Fruit fly (Drosophila melanogaster) whole organism, embryonic: ENCODE data around the gene CG31816.

Experiments used
- CG11398 ChIP-seq: fragments of 200-800 bp; sonication (Bioruptor generic); optimal IDR thresholded peaks from 2 replicates; lab custom pipeline; 2016; ENCODE audit warnings: missing biosample characterization, missing genetic modification characterization
- CG11560 ChIP-seq: fragments of 200-800 bp; sonication (Bioruptor generic); IDR thresholded peaks from 3 replicates; pipeline ENCODE4 v1.3.6; 2022; ENCODE audit warnings: missing biosample characterization, missing genetic modification characterization
- CG11723 ChIP-seq: fragments of 200-800 bp; sonication (Bioruptor generic); optimal IDR thresholded peaks from 2 replicates; lab custom pipeline; 2017; ENCODE audit warnings: missing biosample characterization, mild to moderate bottlenecking, missing genetic modification characterization
- CG12071 ChIP-seq: fragments of 200-800 bp; sonication (Bioruptor generic); optimal IDR thresholded peaks from 3 replicates; lab custom pipeline; 2018; ENCODE audit warnings: missing biosample characterization, mild to moderate bottlenecking, missing genetic modification characterization
- CG1233 ChIP-seq: fragments of 200-800 bp; sonication (Bioruptor generic); optimal IDR thresholded peaks from 4 replicates; lab custom pipeline; 2018; ENCODE audit warnings: missing biosample characterization, mild to moderate bottlenecking, missing genetic modification characterization
- CG18011 ChIP-seq: fragments of 200-800 bp; sonication (Bioruptor generic); optimal IDR thresholded peaks from 2 replicates; lab custom pipeline; 2017; ENCODE audit warnings: missing biosample characterization, missing genetic modification characterization, mild to moderate bottlenecking, moderate library complexity, missing genotype
- CG18599 ChIP-seq: fragments of 200-800 bp; sonication (Bioruptor generic); optimal IDR thresholded peaks from 3 replicates; lab custom pipeline; 2017; ENCODE audit warnings: missing biosample characterization, missing genetic modification characterization, mild to moderate bottlenecking, moderate library complexity, missing genetic modification reagents
- CG3407 ChIP-seq: fragments of 200-800 bp; sonication (Bioruptor generic); optimal IDR thresholded peaks from 2 replicates; lab custom pipeline; 2018; ENCODE audit warnings: missing biosample characterization, mild to moderate bottlenecking, missing genetic modification characterization
- CG3838 ChIP-seq: fragments of 200-800 bp; sonication (Bioruptor generic); optimal IDR thresholded peaks from 3 replicates; lab custom pipeline; 2016; ENCODE audit warnings: missing biosample characterization, missing genetic modification characterization
- CG4854 ChIP-seq: fragments of 200-800 bp; sonication (Bioruptor generic); optimal IDR thresholded peaks from 2 replicates; lab custom pipeline; 2016; ENCODE audit warnings: missing biosample characterization, missing genetic modification characterization, inconsistent platforms
- CG5245 ChIP-seq: fragments of 200-800 bp; sonication (Bioruptor generic); optimal IDR thresholded peaks from 3 replicates; lab custom pipeline; 2016; ENCODE audit warnings: missing biosample characterization, missing genetic modification characterization
- CG6175 ChIP-seq: fragments of 200-800 bp; sonication (Bioruptor generic); IDR thresholded peaks from 3 replicates; pipeline ENCODE4 v1.3.6; 2022; ENCODE audit warnings: missing biosample characterization, missing genetic modification characterization
- CG6683 ChIP-seq: fragments of 200-800 bp; sonication (Bioruptor generic); optimal IDR thresholded peaks from 2 replicates; lab custom pipeline; 2017; ENCODE audit warnings: missing biosample characterization, mild to moderate bottlenecking, missing genetic modification characterization, missing genetic modification reagents
- CG6765 ChIP-seq: fragments of 200-800 bp; sonication (Bioruptor generic); optimal IDR thresholded peaks from 3 replicates; lab custom pipeline; 2017; ENCODE audit warnings: missing biosample characterization, mild to moderate bottlenecking, missing genetic modification characterization
- CG7556 ChIP-seq: fragments of 200-800 bp; sonication (Bioruptor generic); optimal IDR thresholded peaks from 2 replicates; lab custom pipeline; 2017; ENCODE audit warnings: missing biosample characterization, mild to moderate bottlenecking, missing genetic modification characterization
- CG8089 ChIP-seq: fragments of 200-800 bp; sonication (Bioruptor generic); optimal IDR thresholded peaks from 3 replicates; lab custom pipeline; 2016; ENCODE audit warnings: missing biosample characterization, missing genetic modification characterization
- CG8290 ChIP-seq, 3 experiments: fragments of 200-800 bp; sonication (Bioruptor generic); optimal IDR thresholded peaks; 2 replicates each; lab custom pipeline; 2016 to 2019; ENCODE audit warnings: missing biosample characterization in 3 of 3, missing genetic modification characterization in 3 of 3, mild to moderate bottlenecking in 2 of 3, moderate library complexity in 1 of 3
- CG9817 ChIP-seq: fragments of 200-800 bp; sonication (Bioruptor generic); optimal IDR thresholded peaks from 2 replicates; lab custom pipeline; 2018; ENCODE audit warnings: missing biosample characterization, mild to moderate bottlenecking, missing genetic modification characterization, moderate library complexity
- Dbx ChIP-seq: fragments of 200-800 bp; sonication (Bioruptor generic); IDR thresholded peaks from 3 replicates; pipeline ENCODE4 v1.3.6; 2022; ENCODE audit warnings: missing biosample characterization, missing genetic modification characterization
- Doc3 ChIP-seq: fragments of 200-800 bp; sonication (Bioruptor generic); IDR thresholded peaks from 3 replicates; pipeline ENCODE4 v1.3.6; 2022; ENCODE audit warnings: missing biosample characterization, missing genetic modification characterization; ENCODE audit not compliant: partially characterized antibody
- E2f1 ChIP-seq: fragments of 200-800 bp; sonication (Bioruptor generic); IDR thresholded peaks from 2 replicates; pipeline ENCODE4 v1.3.6; 2022; ENCODE audit warnings: missing biosample characterization, missing genetic modification characterization
- E2f2 ChIP-seq: fragments of 200-800 bp; sonication (Bioruptor generic); IDR thresholded peaks from 2 replicates; pipeline ENCODE4 v1.3.6; 2022; ENCODE audit warnings: missing biosample characterization, missing genetic modification characterization
- Nf-YB ChIP-seq: fragments of 200-800 bp; sonication (Bioruptor generic); optimal IDR thresholded peaks from 3 replicates; lab custom pipeline; 2019; ENCODE audit warnings: missing biosample characterization, mild to moderate bottlenecking, missing genetic modification characterization, moderate library complexity
- Nf-YC ChIP-seq: fragments of 200-800 bp; optimal IDR thresholded peaks from 3 replicates; lab custom pipeline; 2019; ENCODE audit warnings: missing biosample characterization, mild to moderate bottlenecking, missing genetic modification characterization, moderate library complexity
- Oli ChIP-seq: fragments of 200-800 bp; sonication (Bioruptor generic); optimal IDR thresholded peaks from 2 replicates; lab custom pipeline; 2018; ENCODE audit warnings: missing biosample characterization, mild to moderate bottlenecking, missing genetic modification characterization, moderate library complexity
- Poxn ChIP-seq: fragments of 200-800 bp; sonication (Bioruptor generic); IDR thresholded peaks from 2 replicates; pipeline ENCODE4 v1.3.6; 2022; ENCODE audit warnings: missing biosample characterization, missing genetic modification characterization
- Sin3A ChIP-seq: fragments of >200 bp; optimal IDR thresholded peaks from 2 replicates; lab custom pipeline; 2018
- Sox100B ChIP-seq: fragments of 200-800 bp; sonication (Bioruptor generic); optimal IDR thresholded peaks from 3 replicates; lab custom pipeline; 2018; ENCODE audit warnings: missing biosample characterization, mild to moderate bottlenecking, missing genetic modification characterization
- bcd ChIP-seq: fragments of 200-800 bp; sonication (Bioruptor generic); optimal IDR thresholded peaks from 2 replicates; lab custom pipeline; 2017; ENCODE audit warnings: missing biosample characterization, mild to moderate bottlenecking, missing genetic modification characterization
- cas ChIP-seq: fragments of 200-800 bp; sonication (Bioruptor generic); IDR thresholded peaks from 2 replicates; pipeline ENCODE4 v1.3.6; 2022; ENCODE audit warnings: missing biosample characterization, missing genetic modification characterization
- disco-r ChIP-seq: fragments of 200-800 bp; sonication (Bioruptor generic); optimal IDR thresholded peaks from 2 replicates; lab custom pipeline; 2016; ENCODE audit warnings: missing biosample characterization, missing genetic modification characterization
- dmrt99B ChIP-seq: fragments of 200-800 bp; sonication (Bioruptor generic); optimal IDR thresholded peaks from 2 replicates; lab custom pipeline; 2018; ENCODE audit warnings: missing biosample characterization, mild to moderate bottlenecking, missing genetic modification characterization, moderate library complexity
- ewg ChIP-seq: fragments of 200-800 bp; sonication (Bioruptor generic); optimal IDR thresholded peaks from 3 replicates; lab custom pipeline; 2017; ENCODE audit warnings: mild to moderate bottlenecking, missing biosample characterization, missing genetic modification reagents, missing genetic modification characterization
- gfzf ChIP-seq: fragments of 200-800 bp; sonication (Bioruptor generic); optimal IDR thresholded peaks from 2 replicates; lab custom pipeline; 2016; ENCODE audit warnings: missing biosample characterization, mild to moderate bottlenecking, missing genetic modification characterization, moderate library complexity
- hbn ChIP-seq: fragments of 200-800 bp; sonication (Bioruptor generic); IDR thresholded peaks from 2 replicates; pipeline ENCODE4 v1.3.6; 2022; ENCODE audit warnings: missing biosample characterization, missing genetic modification characterization; ENCODE audit not compliant: partially characterized antibody
- lov ChIP-seq, 2 experiments: fragments of 200-800 bp in 1 of 2; fragments of >200 bp in 1 of 2; sonication (Bioruptor generic) in 1 of 2; IDR thresholded peaks in 1 of 2; optimal IDR thresholded peaks in 1 of 2; 2 replicates in 1 of 2; 3 replicates in 1 of 2; pipeline versions ENCODE4 v1.3.6 to Lab custom; 2017 to 2022; ENCODE audit warnings: missing biosample characterization in 1 of 2, missing genetic modification characterization in 1 of 2
- mld ChIP-seq: fragments of 200-800 bp; sonication (Bioruptor generic); IDR thresholded peaks from 3 replicates; pipeline ENCODE4 v1.3.6; 2022; ENCODE audit warnings: missing biosample characterization, missing genetic modification characterization; ENCODE audit not compliant: partially characterized antibody
- nerfin-1 ChIP-seq: fragments of 200-800 bp; sonication (Bioruptor generic); optimal IDR thresholded peaks from 3 replicates; lab custom pipeline; 2019; ENCODE audit warnings: missing biosample characterization, mild to moderate bottlenecking, missing genetic modification characterization, moderate library complexity
- nerfin-2 ChIP-seq: fragments of 200-800 bp; sonication (Bioruptor generic); IDR thresholded peaks from 2 replicates; pipeline ENCODE4 v1.3.6; 2022; ENCODE audit warnings: missing biosample characterization, missing genetic modification characterization; ENCODE audit not compliant: partially characterized antibody
- pan ChIP-seq, 4 experiments: fragments of >200 bp in 3 of 4; fragments of 200-800 bp in 1 of 4; sonication (Bioruptor generic) in 1 of 4; optimal IDR thresholded peaks in 3 of 4; IDR thresholded peaks in 1 of 4; 2 replicates each; pipeline versions ENCODE4 v1.3.6 to Lab custom; 2017 to 2022; ENCODE audit warnings: missing biosample characterization in 2 of 4, missing genetic modification characterization in 2 of 4, mixed read lengths in 1 of 4
- pb ChIP-seq: fragments of 200-800 bp; sonication (Bioruptor generic); optimal IDR thresholded peaks from 3 replicates; lab custom pipeline; 2016; ENCODE audit warnings: missing biosample characterization, missing genetic modification characterization
- schlank ChIP-seq: fragments of 200-800 bp; sonication (Bioruptor generic); optimal IDR thresholded peaks from 2 replicates; lab custom pipeline; 2018; ENCODE audit warnings: missing biosample characterization, mild to moderate bottlenecking, missing genetic modification characterization
- slbo ChIP-seq: fragments of 200-800 bp; sonication (Bioruptor generic); IDR thresholded peaks from 2 replicates; pipeline ENCODE4 v1.3.6; 2022; ENCODE audit warnings: missing biosample characterization, missing genetic modification characterization
- so ChIP-seq: fragments of 200-800 bp; sonication (Bioruptor generic); IDR thresholded peaks from 3 replicates; pipeline ENCODE4 v1.3.6; 2022; ENCODE audit warnings: missing biosample characterization, missing genetic modification characterization
- tap ChIP-seq: fragments of 200-800 bp; optimal IDR thresholded peaks from 3 replicates; lab custom pipeline; 2019; ENCODE audit warnings: missing biosample characterization, mild to moderate bottlenecking, missing genetic modification characterization, moderate library complexity
- tio ChIP-seq: fragments of 200-800 bp; sonication (Bioruptor generic); optimal IDR thresholded peaks from 2 replicates; lab custom pipeline; 2017; ENCODE audit warnings: missing biosample characterization, missing genetic modification characterization, inconsistent platforms
- z ChIP-seq: fragments of 200-800 bp; sonication (Bioruptor generic); IDR thresholded peaks from 3 replicates; pipeline ENCODE4 v1.3.6; 2022; ENCODE audit warnings: missing biosample characterization, missing genetic modification characterization

Gene CG31816

dm6 chr2L:16542997-16543593 lies 749 bp downstream of the CG31816 start (continued):
- TF ChIP-seq hbn (GFP tag; lab: Robert Waterston, UW), result no peak
- TF ChIP-seq CG6765, result peak; percentile 95
- TF ChIP-seq dmrt99B (tag; lab: Kevin White, UChicago), result peak; percentile 77
- peak; percentile 62 for TF ChIP-seq CG7556 (GFP tag; lab: Kevin White, UChicago)
- TF ChIP-seq z (GFP tag; lab: Robert Waterston, UW), result peak; percentile 67; the same call in 2 of the 3 replicates
- peak; percentile 60 for TF ChIP-seq tio (GFP tag; lab: Kevin White, UChicago)
- peak; percentile 73 for TF ChIP-seq CG11723 (GFP tag; lab: Kevin White, UChicago)
- TF ChIP-seq so (GFP tag; lab: Robert Waterston, UW), result peak; percentile 72; the same call in 2 of the 3 replicates
- TF ChIP-seq Sox100B (GFP tag; lab: Kevin White, UChicago), result peak; percentile 76
- 0 out of 3 replicates have a peak, but pooled peaks have one; percentile 17 for TF ChIP-seq CG11560 (tag; lab: Robert Waterston, UW)
- no peak for TF ChIP-seq Doc3 (GFP tag; lab: Robert Waterston, UW)
- TF ChIP-seq Dbx, result no peak
- TF ChIP-seq E2f2 (GFP tag; lab: Robert Waterston, UW), result peak; percentile 42; the same call in 1 of the 2 replicates
- TF ChIP-seq bcd (GFP tag; lab: Kevin White, UChicago), result peak; percentile 77
- TF ChIP-seq Nf-YC (tag; lab: Kevin White, UChicago), result peak; percentile 56
- peak; percentile 76 for TF ChIP-seq CG8089 (GFP tag; lab: Kevin White, UChicago)
- TF ChIP-seq mld (GFP tag; lab: Robert Waterston, UW), result no peak
- peak; percentile 73 for TF ChIP-seq ewg
- TF ChIP-seq lov (optimal IDR thresholded peaks at IDR 0.05; lab: Kevin White, UChicago), result no peak
- peak; percentile 70; the same call in 2 of the 3 replicates for TF ChIP-seq lov (GFP tag; IDR thresholded peaks at IDR 0.05; lab: Robert Waterston, UW)
- TF ChIP-seq pan (optimal IDR thresholded peaks at IDR 0.05; lab: Kevin White, UChicago), result no peak
- peak in 1 of 2 experiments; percentile 81 for TF ChIP-seq pan (GFP tag; optimal IDR thresholded peaks at IDR 0.05 in 1 of 2, IDR thresholded peaks at IDR 0.05 in 1 of 2)
- peak; percentile 74 for TF ChIP-seq nerfin-1 (tag; lab: Kevin White, UChicago)
- no peak for TF ChIP-seq Poxn (GFP tag; lab: Robert Waterston, UW)
- no peak for TF ChIP-seq gfzf (GFP tag; lab: Kevin White, UChicago)
- peak; percentile 75 for TF ChIP-seq CG11398 (GFP tag; lab: Kevin White, UChicago)
- TF ChIP-seq CG3407 (GFP tag; lab: Kevin White, UChicago), result peak; percentile 84
- no peak for TF ChIP-seq Sin3A
- 0 out of 3 replicates have a peak, but pooled peaks have one; percentile 36 for TF ChIP-seq CG6175 (GFP tag; lab: Robert Waterston, UW)
- peak; percentile 9 for TF ChIP-seq pb (GFP tag; lab: Kevin White, UChicago)
- TF ChIP-seq nerfin-2 (GFP tag; lab: Robert Waterston, UW), result no peak
- TF ChIP-seq CG8290 (GFP tag; optimal IDR thresholded peaks at IDR 0.05; lab: Kevin White, UChicago), result peak; percentile 59
- TF ChIP-seq CG8290 (tag; optimal IDR thresholded peaks at IDR 0.05; lab: Kevin White, UChicago), result peak; percentile 32 to 92
- TF ChIP-seq Oli (tag; lab: Kevin White, UChicago), result peak; percentile 66
- TF ChIP-seq CG4854, result no peak
- peak; percentile 64 for TF ChIP-seq Nf-YB (GFP tag; lab: Kevin White, UChicago)
- peak; percentile 86 for TF ChIP-seq CG9817 (tag; lab: Kevin White, UChicago)
- peak; percentile 89 for TF ChIP-seq CG1233 (GFP tag; lab: Kevin White, UChicago)
- TF ChIP-seq slbo, result no peak
- peak; percentile 83 for TF ChIP-seq CG6683
- TF ChIP-seq CG12071 (GFP tag; lab: Kevin White, UChicago), result peak; percentile 93
- no peak for TF ChIP-seq CG5245 (GFP tag; lab: Kevin White, UChicago)
- no peak; the same call in 1 of the 2 replicates for TF ChIP-seq E2f1 (GFP tag; lab: Robert Waterston, UW)
- TF ChIP-seq schlank (tag; lab: Kevin White, UChicago), result peak; percentile 88
- TF ChIP-seq disco-r (GFP tag; lab: Kevin White, UChicago), result peak; percentile 79
- peak; percentile 69 for TF ChIP-seq CG18011 (GFP tag; lab: Kevin White, UChicago)
- no peak for TF ChIP-seq cas (GFP tag; lab: Robert Waterston, UW)
- peak; percentile 75 for TF ChIP-seq tap (tag; lab: Kevin White, UChicago)
- peak; percentile 90 for TF ChIP-seq CG18599 (GFP tag; lab: Kevin White, UChicago)
- TF ChIP-seq CG3838 (GFP tag; lab: Kevin White, UChicago), result peak; percentile 30
